Worm (Caenorhabditis elegans) whole organism, mixed stage, embryonic: ENCODE measurements around the gene bath-38.

Experiments
- M03D4.4 ChIP-seq: sonication (generic microtip); optimal IDR thresholded peaks from 2 replicates; lab custom pipeline; 2017; ENCODE audit warnings: mild to moderate bottlenecking, missing genetic modification characterization, missing compliant biosample characterization
- bed-3 ChIP-seq: fragments of 200-800 bp; sonication (Bioruptor generic); optimal IDR thresholded peaks from 3 replicates; lab custom pipeline; 2018; ENCODE audit warnings: mild to moderate bottlenecking, missing genetic modification characterization, moderate library complexity, missing compliant biosample characterization
- blmp-1 ChIP-seq: fragments of 150-350 bp; optimal IDR thresholded peaks from 2 replicates; lab custom pipeline; 2014; ENCODE audit warnings: missing biosample characterization, missing genetic modification characterization
- ceh-39 ChIP-seq: fragments of 150-350 bp; optimal IDR thresholded peaks from 2 replicates; lab custom pipeline; 2014; ENCODE audit warnings: missing biosample characterization, missing genetic modification characterization
- ceh-43 ChIP-seq: fragments of 200-800 bp; sonication (Bioruptor generic); optimal IDR thresholded peaks from 2 replicates; lab custom pipeline; 2018; ENCODE audit warnings: mild to moderate bottlenecking, missing genetic modification characterization, moderate library complexity, missing compliant biosample characterization
- ceh-83 ChIP-seq: fragments of 200-800 bp; sonication (Bioruptor generic); optimal IDR thresholded peaks from 2 replicates; lab custom pipeline; 2018; ENCODE audit warnings: mild to moderate bottlenecking, missing genetic modification characterization, missing compliant biosample characterization
- ces-1 ChIP-seq: fragments of 150-350 bp; optimal IDR thresholded peaks from 2 replicates; lab custom pipeline; 2014; ENCODE audit warnings: missing biosample characterization, missing genetic modification reagents, missing genetic modification characterization
- elt-1 ChIP-seq: sonication (generic microtip); optimal IDR thresholded peaks from 2 replicates; lab custom pipeline; 2017; ENCODE audit warnings: missing genetic modification characterization, mild to moderate bottlenecking, missing compliant biosample characterization, antibody characterized with exemption, moderate library complexity, borderline replicate concordance; ENCODE audit not compliant: insufficient read depth
- elt-3 ChIP-seq: fragments of 150-350 bp; optimal IDR thresholded peaks from 2 replicates; lab custom pipeline; 2014; ENCODE audit warnings: missing biosample characterization, missing genetic modification characterization
- flh-1 ChIP-seq: fragments of 200-800 bp; sonication (Bioruptor generic); optimal IDR thresholded peaks from 2 replicates; lab custom pipeline; 2018; ENCODE audit warnings: mild to moderate bottlenecking, missing genetic modification characterization, moderate library complexity, missing compliant biosample characterization
- ham-2 ChIP-seq: fragments of 200-800 bp; sonication (Bioruptor generic); optimal IDR thresholded peaks from 2 replicates; lab custom pipeline; 2018; ENCODE audit warnings: mild to moderate bottlenecking, missing genetic modification characterization, missing compliant biosample characterization
- hlh-1 ChIP-seq: fragments of 150-350 bp; optimal IDR thresholded peaks from 2 replicates; lab custom pipeline; 2014; ENCODE audit warnings: missing biosample characterization, missing genetic modification reagents, missing genetic modification characterization
- lin-13 ChIP-seq: fragments of 150-350 bp; optimal IDR thresholded peaks from 2 replicates; lab custom pipeline; 2014; ENCODE audit warnings: missing biosample characterization, missing genetic modification characterization
- lin-32 ChIP-seq: fragments of 200-800 bp; sonication (Bioruptor generic); optimal IDR thresholded peaks from 2 replicates; lab custom pipeline; 2018; ENCODE audit warnings: mild to moderate bottlenecking, missing genetic modification characterization, missing compliant biosample characterization
- lsy-2 ChIP-seq: fragments of 150-350 bp; optimal IDR thresholded peaks from 2 replicates; lab custom pipeline; 2014; ENCODE audit warnings: missing biosample characterization, missing genetic modification characterization
- mab-5 ChIP-seq: fragments of 150-350 bp; optimal IDR thresholded peaks from 2 replicates; lab custom pipeline; 2014; ENCODE audit warnings: missing biosample characterization, missing genetic modification characterization
- mep-1 ChIP-seq: fragments of 150-350 bp; optimal IDR thresholded peaks from 2 replicates; lab custom pipeline; 2017; ENCODE audit warnings: missing biosample characterization, missing genetic modification reagents, missing genetic modification characterization, inconsistent platforms
- mls-2 ChIP-seq: sonication (generic microtip); optimal IDR thresholded peaks from 2 replicates; lab custom pipeline; 2016; ENCODE audit warnings: mild to moderate bottlenecking, missing genetic modification characterization, moderate library complexity, missing compliant biosample characterization
- nhr-12 ChIP-seq: fragments of 150-350 bp; optimal IDR thresholded peaks from 2 replicates; lab custom pipeline; 2014; ENCODE audit warnings: missing biosample characterization, missing genetic modification characterization
- nhr-2 ChIP-seq: fragments of 150-350 bp; optimal IDR thresholded peaks from 2 replicates; lab custom pipeline; 2014; ENCODE audit warnings: missing biosample characterization, missing genetic modification characterization
- nhr-76 ChIP-seq: sonication (generic microtip); optimal IDR thresholded peaks from 2 replicates; lab custom pipeline; 2017; ENCODE audit warnings: missing biosample characterization, missing genetic modification characterization
- pha-4 ChIP-seq: fragments of 150-350 bp; optimal IDR thresholded peaks from 2 replicates; lab custom pipeline; 2018; ENCODE audit warnings: missing biosample characterization, missing genetic modification reagents, missing genetic modification characterization
- sem-2 ChIP-seq: fragments of 200-800 bp; sonication (Bioruptor generic); optimal IDR thresholded peaks from 2 replicates; lab custom pipeline; 2018; ENCODE audit warnings: mild to moderate bottlenecking, missing genetic modification characterization, missing compliant biosample characterization
- snpc-4 ChIP-seq: fragments of 150-350 bp; optimal IDR thresholded peaks from 2 replicates; lab custom pipeline; 2014; ENCODE audit warnings: missing biosample characterization, missing genetic modification characterization
- sptf-1 ChIP-seq: sonication (generic microtip); optimal IDR thresholded peaks from 2 replicates; lab custom pipeline; 2017; ENCODE audit warnings: mild to moderate bottlenecking, missing genetic modification characterization, moderate library complexity, missing compliant biosample characterization
- tbx-8 ChIP-seq: fragments of 200-800 bp; sonication (Bioruptor generic); optimal IDR thresholded peaks from 2 replicates; lab custom pipeline; 2018; ENCODE audit warnings: mild to moderate bottlenecking, missing genetic modification characterization, moderate library complexity, missing compliant biosample characterization
- unc-120 ChIP-seq: sonication (generic microtip); optimal IDR thresholded peaks from 2 replicates; lab custom pipeline; 2017; ENCODE audit warnings: missing genetic modification characterization, missing compliant biosample characterization; ENCODE audit not compliant: poor library complexity, severe bottlenecking
- unc-39 ChIP-seq: fragments of 150-350 bp; optimal IDR thresholded peaks from 2 replicates; lab custom pipeline; 2014; ENCODE audit warnings: missing biosample characterization, missing genetic modification characterization
- unc-62 ChIP-seq: fragments of 150-350 bp; optimal IDR thresholded peaks from 2 replicates; lab custom pipeline; 2014; ENCODE audit warnings: missing biosample characterization, missing genetic modification reagents, missing genetic modification characterization
- ztf-11 ChIP-seq: fragments of 150-350 bp; optimal IDR thresholded peaks from 2 replicates; lab custom pipeline; 2014; ENCODE audit warnings: missing biosample characterization, missing genetic modification characterization

bath-38 gene

ce11 chrII:10044961-10045360, at the start of gene bath-38, which contains the start of gene F52H3.11:
Gene bath-38 (minus strand): TSS chrII:10045270.
Gene F52H3.11 (minus strand): TSS chrII:10045163.
- TF ChIP-seq flh-1 (GFP tag; lab: Kevin White, UChicago) (no peak), elt-3 (tag; lab: Kevin White, UChicago) (no peak), ces-1 (GFP tag; lab: Kevin White, UChicago) (no peak), mep-1 (peak; percentile 47), tbx-8 (GFP tag; lab: Kevin White, UChicago) (no peak), lsy-2 (tag; lab: Kevin White, UChicago) (peak; percentile 37), lin-32 (GFP tag; lab: Kevin White, UChicago) (no peak), pha-4 (tag; lab: Kevin White, UChicago) (peak; percentile 54), mls-2 (no peak), ham-2 (GFP tag; lab: Kevin White, UChicago) (no peak), snpc-4 (no peak), lin-13 (tag; lab: Kevin White, UChicago) (peak; percentile 23)

DNA sequence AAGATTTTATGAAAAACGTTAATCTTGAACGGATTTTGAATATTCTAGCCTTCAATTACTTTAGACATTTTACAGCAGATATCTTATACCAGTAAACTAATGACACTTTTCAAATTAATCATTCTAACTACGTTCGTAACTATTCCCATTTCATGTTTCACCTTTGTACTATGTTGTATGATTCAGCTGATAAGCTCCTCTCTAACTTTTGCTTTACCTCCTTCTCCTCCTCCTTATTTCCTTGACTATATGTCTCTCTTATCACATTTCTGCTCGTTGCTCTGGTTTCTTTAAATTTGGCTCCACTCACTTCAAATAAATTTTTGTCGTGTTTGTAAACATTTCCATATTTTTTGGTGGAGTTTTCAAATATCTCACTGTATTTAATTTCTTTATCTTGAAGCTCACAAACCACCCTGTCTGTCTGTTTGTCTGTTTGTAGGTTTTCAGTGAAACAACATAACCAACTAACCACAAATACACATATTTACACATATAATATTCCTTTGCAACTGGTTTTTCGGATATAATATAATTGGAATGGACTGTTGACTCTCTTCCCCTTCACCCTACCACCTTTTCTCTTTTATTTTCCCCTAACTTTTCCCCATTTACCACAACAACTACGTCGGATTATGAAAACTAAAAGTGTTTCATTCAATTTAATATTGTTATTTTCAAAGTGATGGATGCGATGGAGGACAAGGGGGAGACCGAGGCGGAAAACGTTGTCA, 49.3 kb upstream of the bath-38 start, which contains the start of gene lact-2:
Gene lact-2, plus strand, starts transcription at position 684 of the 734 bp plus-strand sequence.
- TF ChIP-seq ceh-83 (GFP tag; lab: Kevin White, UChicago): no peak
- no peak for TF ChIP-seq nhr-12 (tag; lab: Kevin White, UChicago)
- no peak for TF ChIP-seq hlh-1 (tag; lab: Kevin White, UChicago)
- no peak for TF ChIP-seq sptf-1
- no peak for TF ChIP-seq ceh-43 (GFP tag; lab: Kevin White, UChicago)
- TF ChIP-seq nhr-76 (tag; lab: Kevin White, UChicago): no peak
- TF ChIP-seq ztf-11 (tag; lab: Kevin White, UChicago): no peak
- TF ChIP-seq tbx-8 (GFP tag; lab: Kevin White, UChicago): no peak
- TF ChIP-seq lin-32 (GFP tag; lab: Kevin White, UChicago): no peak
- TF ChIP-seq mep-1: no peak
- no peak for TF ChIP-seq pha-4 (tag; lab: Kevin White, UChicago)
- TF ChIP-seq bed-3 (GFP tag; lab: Kevin White, UChicago): no peak
- TF ChIP-seq blmp-1 (tag; lab: Kevin White, UChicago): no peak
- TF ChIP-seq ces-1 (GFP tag; lab: Kevin White, UChicago): no peak
- TF ChIP-seq unc-39: no peak
- no peak for TF ChIP-seq lin-13 (tag; lab: Kevin White, UChicago)

- TF ChIP-seq mab-5 (tag; lab: Kevin White, UChicago) (no peak), snpc-4 (no peak), tbx-8 (GFP tag; lab: Kevin White, UChicago) (no peak), lin-32 (GFP tag; lab: Kevin White, UChicago) (no peak), elt-1 (tag; lab: Kevin White, UChicago) (no peak), mep-1 (no peak), lin-13 (tag; lab: Kevin White, UChicago) (no peak), unc-62 (GFP tag; lab: Kevin White, UChicago) (no peak), sem-2 (GFP tag; lab: Kevin White, UChicago) (no peak), bed-3 (GFP tag; lab: Kevin White, UChicago) (no peak), ces-1 (GFP tag; lab: Kevin White, UChicago) (no peak), sptf-1 (no peak), mls-2 (no peak), nhr-12 (tag; lab: Kevin White, UChicago) (no peak), nhr-2 (no peak), ztf-11 (tag; lab: Kevin White, UChicago) (no peak), nhr-76 (tag; lab: Kevin White, UChicago) (no peak), hlh-1 (tag; lab: Kevin White, UChicago) (no peak)
Observed at ce11 chrII:10093120-10093519, 48.0 kb upstream of the bath-38 start.

DNA sequence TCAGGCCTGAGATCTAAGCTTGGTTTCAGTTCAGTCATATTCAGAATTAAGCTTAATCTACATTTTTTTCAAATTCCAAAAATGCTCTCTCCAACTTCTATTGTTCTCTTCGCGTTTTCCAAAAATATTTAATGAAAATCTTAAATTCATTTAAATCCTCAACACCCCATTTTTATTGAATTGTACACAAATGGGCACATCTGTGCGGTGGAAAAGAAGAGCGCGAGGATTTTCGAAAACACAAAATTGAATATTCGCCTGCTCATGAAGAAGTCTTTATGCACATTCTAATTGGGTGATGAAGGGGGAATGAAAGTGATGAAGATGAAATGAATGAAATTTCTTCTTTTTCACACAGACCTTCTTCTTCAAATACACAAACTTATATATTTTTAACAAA, 39.4 kb upstream of the bath-38 start:
- TF ChIP-seq nhr-76 (tag; lab: Kevin White, UChicago) (no peak), flh-1 (GFP tag; lab: Kevin White, UChicago) (no peak), lin-13 (tag; lab: Kevin White, UChicago) (no peak), ces-1 (GFP tag; lab: Kevin White, UChicago) (peak; percentile 92), ceh-39 (tag; lab: Kevin White, UChicago) (no peak), ham-2 (GFP tag; lab: Kevin White, UChicago) (no peak)

ce11 chrII:10075794-10076193, 30.7 kb upstream of the bath-38 start:
- TF ChIP-seq M03D4.4 (tag; lab: Kevin White, UChicago) (peak; percentile 45), sptf-1 (peak; percentile 3), nhr-2 (no peak), unc-120 (tag; lab: Kevin White, UChicago) (no peak), hlh-1 (tag; lab: Kevin White, UChicago) (peak; percentile 87)
